Fruit fly (Drosophila melanogaster): ENCODE measurements around the gene CG42571.
A peak's percentile ranks its signal among the peaks of the same experiment; 100 is the strongest.

The CG42571 gene

DNA sequence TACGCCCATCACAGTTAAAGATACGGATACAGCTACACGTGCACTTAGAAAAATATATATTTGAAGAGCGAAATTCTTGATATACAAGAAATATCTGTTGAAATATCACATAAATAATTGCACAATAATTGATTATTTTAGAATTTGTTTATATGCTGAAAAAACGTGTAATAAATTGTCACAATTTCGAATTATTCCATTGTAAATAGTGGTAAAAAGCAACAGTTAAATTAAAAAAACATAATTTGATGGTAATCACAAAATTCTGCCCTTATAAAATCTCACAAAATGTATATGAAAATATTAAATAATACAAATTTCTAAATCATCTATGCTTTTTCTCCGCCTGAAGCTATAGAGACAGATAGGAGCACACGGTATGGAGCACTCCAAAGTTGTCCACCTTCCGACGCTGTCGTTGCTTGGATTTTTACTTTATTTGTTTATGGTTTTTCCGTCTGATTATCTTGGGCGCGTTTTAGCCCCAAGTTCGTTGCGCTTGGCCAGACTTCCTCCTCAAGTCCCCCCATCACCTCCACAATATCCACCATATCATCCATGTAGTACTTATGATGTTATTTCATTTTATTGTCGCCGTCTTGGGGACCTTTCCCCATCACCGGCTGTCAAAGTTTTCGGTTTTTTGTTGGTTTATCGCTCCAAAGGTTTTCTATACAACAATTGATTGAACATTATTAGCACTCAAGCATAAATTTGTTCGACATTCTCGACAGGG lies 11.8 kb upstream of the CG42571 start:
- TF ChIP-seq pad (GFP tag; optimal IDR thresholded peaks at IDR 0.05) = no peak

DNA sequence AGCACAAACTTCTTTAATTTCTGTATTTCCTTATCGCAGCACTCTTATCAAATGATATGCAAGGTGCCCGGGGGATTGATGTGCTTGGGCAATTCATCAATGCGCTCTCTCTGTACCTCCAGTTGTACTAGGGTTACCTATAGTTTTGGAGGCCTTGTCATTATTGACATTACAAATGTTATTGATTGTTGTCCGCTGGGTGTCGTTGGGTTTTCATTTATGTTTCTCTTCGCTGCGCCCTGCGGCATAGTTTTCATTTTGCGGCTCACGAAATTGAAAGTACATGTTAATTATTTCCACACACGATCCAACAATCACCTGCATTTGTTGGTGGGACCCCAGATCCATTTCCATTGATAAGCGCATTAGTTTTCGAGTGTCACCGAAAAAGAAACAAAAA lies 10.1 kb upstream of the CG42571 start:
- TF ChIP-seq cnc (optimal IDR thresholded peaks at IDR 0.05) (no peak), kay (GFP tag; ENCODE audit: borderline replicate concordance) (no peak)

DNA sequence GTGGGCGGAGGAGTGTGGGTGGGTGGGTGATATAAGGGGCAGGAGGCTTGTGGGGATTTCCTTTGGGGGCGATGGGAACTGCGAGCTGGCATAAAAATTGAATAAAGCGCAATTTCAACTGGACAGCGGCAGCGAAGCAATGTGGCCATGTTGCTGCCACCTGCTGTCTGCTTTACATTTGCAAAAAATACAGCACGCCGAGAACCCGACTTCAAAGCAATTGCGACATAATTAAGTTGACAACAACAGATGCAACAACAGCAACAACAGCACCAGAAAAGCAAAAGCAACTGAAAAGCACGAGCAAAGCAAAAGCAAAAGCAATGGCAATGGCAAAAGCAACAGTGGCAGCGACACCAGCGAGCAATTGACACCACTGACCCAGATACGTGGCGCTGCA lies 8.1 kb upstream of the CG42571 start:
- TF ChIP-seq bab1 (GFP tag; optimal IDR thresholded peaks at IDR 0.05) = no peak
- no peak for TF ChIP-seq pad (GFP tag; optimal IDR thresholded peaks at IDR 0.05)
- TF ChIP-seq tj (GFP tag; optimal IDR thresholded peaks at IDR 0.05) = no peak
- TF ChIP-seq CG1620 (GFP tag; optimal IDR thresholded peaks at IDR 0.05) = no peak
- TF ChIP-seq Mnt (GFP tag; optimal IDR thresholded peaks at IDR 0.05) = no peak
- no peak for TF ChIP-seq ovo (GFP tag; optimal IDR thresholded peaks at IDR 0.05)
- no peak for TF ChIP-seq kay (GFP tag; ENCODE audit: borderline replicate concordance)
- TF ChIP-seq toe (GFP tag; optimal IDR thresholded peaks at IDR 0.05) = no peak
- no peak for TF ChIP-seq CG33017 (tag; optimal IDR thresholded peaks at IDR 0.05)
- no peak for TF ChIP-seq CG12768 (GFP tag; optimal IDR thresholded peaks at IDR 0.05)
- no peak for TF ChIP-seq cnc (optimal IDR thresholded peaks at IDR 0.05)

dm6 chr3L:15708579-15708978 lies 7.7 kb upstream of the CG42571 start:
- TF ChIP-seq bab1 (GFP tag; optimal IDR thresholded peaks at IDR 0.05) = peak; percentile 9
- no peak for TF ChIP-seq Clk (GFP tag; optimal IDR thresholded peaks at IDR 0.05)
- TF ChIP-seq cnc (optimal IDR thresholded peaks at IDR 0.05) = no peak

- TF ChIP-seq cnc (optimal IDR thresholded peaks at IDR 0.05) = no peak
- no peak for TF ChIP-seq kay (GFP tag; ENCODE audit: borderline replicate concordance)
- TF ChIP-seq CG7101 (tag; optimal IDR thresholded peaks at IDR 0.05) = no peak
- TF ChIP-seq CG11617 (GFP tag; optimal IDR thresholded peaks at IDR 0.05) = no peak
- TF ChIP-seq Crg-1 (GFP tag; optimal IDR thresholded peaks at IDR 0.05) = no peak
- no peak for TF ChIP-seq CG12768 (GFP tag; optimal IDR thresholded peaks at IDR 0.05)
- no peak for TF ChIP-seq CG33017 (tag; optimal IDR thresholded peaks at IDR 0.05)
- no peak for TF ChIP-seq CG7045 (GFP tag; optimal IDR thresholded peaks at IDR 0.05)
- TF ChIP-seq tj (GFP tag; optimal IDR thresholded peaks at IDR 0.05) = no peak
- no peak for TF ChIP-seq ovo (GFP tag; optimal IDR thresholded peaks at IDR 0.05)
- TF ChIP-seq toe (GFP tag; optimal IDR thresholded peaks at IDR 0.05) = no peak
- TF ChIP-seq Mnt (GFP tag; optimal IDR thresholded peaks at IDR 0.05) = no peak
- TF ChIP-seq CG14711 (tag; optimal IDR thresholded peaks at IDR 0.05) = no peak
- TF ChIP-seq cic (GFP tag; optimal IDR thresholded peaks at IDR 0.05) = no peak
These were observed 6.1 kb upstream of the CG42571 start for dm6 chr3L:15710125-15710524.

dm6 chr3L:15711164-15711563 lies 5.1 kb upstream of the CG42571 start:
- TF ChIP-seq cnc (optimal IDR thresholded peaks at IDR 0.05) (no peak), CG5204 (GFP tag; optimal IDR thresholded peaks at IDR 0.05) (no peak), Hr96 (GFP tag; optimal IDR thresholded peaks at IDR 0.05) (no peak), tj (GFP tag; optimal IDR thresholded peaks at IDR 0.05) (no peak), toe (GFP tag; optimal IDR thresholded peaks at IDR 0.05) (no peak), cic (GFP tag; optimal IDR thresholded peaks at IDR 0.05) (no peak), ovo (GFP tag; optimal IDR thresholded peaks at IDR 0.05) (no peak), bab1 (GFP tag; optimal IDR thresholded peaks at IDR 0.05) (no peak), Clk (GFP tag; optimal IDR thresholded peaks at IDR 0.05) (no peak), Crg-1 (GFP tag; optimal IDR thresholded peaks at IDR 0.05) (no peak), CG7101 (tag; optimal IDR thresholded peaks at IDR 0.05) (no peak), pad (GFP tag; optimal IDR thresholded peaks at IDR 0.05) (no peak), Mnt (GFP tag; optimal IDR thresholded peaks at IDR 0.05) (no peak), CG14711 (tag; optimal IDR thresholded peaks at IDR 0.05) (no peak), kay (GFP tag; ENCODE audit: borderline replicate concordance) (no peak), CG11617 (GFP tag; optimal IDR thresholded peaks at IDR 0.05) (no peak), CG7045 (GFP tag; optimal IDR thresholded peaks at IDR 0.05) (no peak), CG1620 (GFP tag; optimal IDR thresholded peaks at IDR 0.05) (no peak), CG12768 (GFP tag; optimal IDR thresholded peaks at IDR 0.05) (no peak), CG33017 (tag; optimal IDR thresholded peaks at IDR 0.05) (no peak)

- TF ChIP-seq CG5204 (GFP tag; optimal IDR thresholded peaks at IDR 0.05) = no peak
- no peak for TF ChIP-seq CG14711 (tag; optimal IDR thresholded peaks at IDR 0.05)
- no peak for TF ChIP-seq CG11617 (GFP tag; optimal IDR thresholded peaks at IDR 0.05)
- no peak for TF ChIP-seq cic (GFP tag; optimal IDR thresholded peaks at IDR 0.05)
- no peak for TF ChIP-seq CG7045 (GFP tag; optimal IDR thresholded peaks at IDR 0.05)
- no peak for TF ChIP-seq bab1 (GFP tag; optimal IDR thresholded peaks at IDR 0.05)
- TF ChIP-seq cnc (optimal IDR thresholded peaks at IDR 0.05) = no peak
- TF ChIP-seq ovo (GFP tag; optimal IDR thresholded peaks at IDR 0.05) = no peak
- no peak for TF ChIP-seq Mnt (GFP tag; optimal IDR thresholded peaks at IDR 0.05)
These were observed 4.2 kb upstream of the CG42571 start for dm6 chr3L:15712063-15712462.
